Worm (Caenorhabditis elegans): ENCODE measurements around the gene gpa-8.

The gpa-8 gene

DNA sequence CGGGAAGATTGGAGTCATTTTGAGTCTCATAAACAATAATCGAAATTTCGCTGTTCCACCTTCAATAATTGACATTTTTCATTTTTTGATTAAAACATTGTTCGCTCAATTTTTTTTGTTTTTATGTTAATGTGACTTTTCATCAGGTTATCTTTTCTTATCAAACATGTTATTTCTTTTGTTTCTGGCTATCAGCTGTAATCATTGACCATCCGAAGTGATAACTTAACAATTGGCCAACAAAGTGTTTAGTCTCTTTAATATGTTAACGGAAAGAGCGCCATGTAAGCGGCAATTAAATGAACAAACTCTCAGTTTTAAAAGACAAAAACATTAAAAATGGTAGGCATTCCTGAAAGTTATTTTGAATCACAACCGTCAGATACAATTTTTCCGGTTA lies 6.2 kb downstream of the gpa-8 start:
- no peak for TF ChIP-seq nhr-2 (tag; optimal IDR thresholded peaks at IDR 0.05)
- no peak for TF ChIP-seq flh-1 (GFP tag; optimal IDR thresholded peaks at IDR 0.05)
- TF ChIP-seq lsy-2 (tag; optimal IDR thresholded peaks at IDR 0.05) = no peak
- TF ChIP-seq bed-3 (GFP tag; optimal IDR thresholded peaks at IDR 0.05) = no peak
- no peak for TF ChIP-seq ceh-39 (tag; optimal IDR thresholded peaks at IDR 0.05)
- TF ChIP-seq mls-2 (tag; optimal IDR thresholded peaks at IDR 0.05) = no peak
- TF ChIP-seq ces-1 (GFP tag; optimal IDR thresholded peaks at IDR 0.05) = no peak
- TF ChIP-seq elt-3 (tag; optimal IDR thresholded peaks at IDR 0.05) = no peak
- TF ChIP-seq lin-13 (tag; optimal IDR thresholded peaks at IDR 0.05) = no peak
- TF ChIP-seq sptf-1 (tag; optimal IDR thresholded peaks at IDR 0.05) = no peak
- TF ChIP-seq unc-120 (tag; optimal IDR thresholded peaks at IDR 0.05; ENCODE audit: poor library complexity, severe bottlenecking) = no peak
- no peak for TF ChIP-seq nhr-28 (tag; optimal IDR thresholded peaks at IDR 0.05)
- no peak for TF ChIP-seq tbx-8 (GFP tag; optimal IDR thresholded peaks at IDR 0.05)
- no peak for TF ChIP-seq nhr-76 (tag; optimal IDR thresholded peaks at IDR 0.05)

DNA sequence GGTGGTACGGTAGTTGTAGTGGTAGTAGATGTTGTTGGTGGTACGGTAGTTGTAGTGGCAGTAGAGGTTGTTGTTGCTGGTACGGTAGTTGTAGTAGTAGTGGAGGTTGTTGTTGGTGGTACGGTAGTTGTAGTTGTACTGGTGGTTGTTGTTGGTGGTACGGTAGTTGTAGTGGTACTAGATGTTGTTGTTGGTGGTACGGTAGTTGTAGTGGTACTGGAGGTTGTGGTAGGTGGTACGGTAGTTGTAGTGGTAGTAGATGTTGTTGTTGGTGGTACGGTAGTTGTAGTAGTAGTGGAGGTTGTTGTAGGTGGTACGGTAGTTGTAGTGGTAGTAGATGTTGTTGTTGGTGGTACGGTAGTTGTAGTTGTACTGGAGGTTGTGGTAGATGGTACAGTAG lies 7.2 kb downstream of the gpa-8 start:
- TF ChIP-seq sptf-1 (tag; optimal IDR thresholded peaks at IDR 0.05) (no peak), mep-1 (tag; optimal IDR thresholded peaks at IDR 0.05) (no peak), flh-1 (GFP tag; optimal IDR thresholded peaks at IDR 0.05) (peak; percentile 19)

DNA sequence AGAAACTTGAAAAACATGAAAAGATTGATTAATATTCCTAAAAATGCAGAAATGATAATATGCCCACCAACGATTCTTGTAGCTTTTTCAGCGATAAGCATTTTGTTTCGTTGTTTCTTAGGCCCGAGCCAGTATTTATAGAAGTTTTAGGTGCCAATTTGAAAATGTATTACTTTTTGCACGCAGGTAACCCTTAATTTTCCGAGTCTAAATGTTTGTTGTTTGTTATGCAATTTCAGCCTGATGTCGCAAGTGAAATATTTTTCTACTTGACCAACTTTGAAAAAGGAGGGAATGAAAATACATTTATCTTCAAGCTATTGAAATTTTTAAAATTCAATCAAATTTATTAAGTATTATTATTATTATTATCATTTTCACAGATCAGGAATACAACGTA lies 8.2 kb downstream of the gpa-8 start, which contains the start of gene srx-113:
Gene srx-113, minus strand, starts transcription at position 101 of the 400 bp plus-strand sequence.
- TF ChIP-seq pha-4 (tag; optimal IDR thresholded peaks at IDR 0.05) (no peak), lin-13 (tag; optimal IDR thresholded peaks at IDR 0.05) (no peak), cnd-1 (tag; optimal IDR thresholded peaks at IDR 0.05) (no peak), unc-39 (tag; optimal IDR thresholded peaks at IDR 0.05) (no peak), lin-32 (GFP tag; optimal IDR thresholded peaks at IDR 0.05) (no peak), zip-8 (tag; optimal IDR thresholded peaks at IDR 0.05) (no peak), ceh-83 (GFP tag; optimal IDR thresholded peaks at IDR 0.05) (no peak), sem-2 (GFP tag; optimal IDR thresholded peaks at IDR 0.05) (no peak), tbx-8 (GFP tag; optimal IDR thresholded peaks at IDR 0.05) (no peak), nhr-12 (tag; optimal IDR thresholded peaks at IDR 0.05) (no peak), lsy-2 (tag; optimal IDR thresholded peaks at IDR 0.05) (no peak), elt-3 (tag; optimal IDR thresholded peaks at IDR 0.05) (no peak), ceh-43 (GFP tag; optimal IDR thresholded peaks at IDR 0.05) (no peak), unc-62 (GFP tag; optimal IDR thresholded peaks at IDR 0.05) (no peak), nhr-2 (tag; optimal IDR thresholded peaks at IDR 0.05) (no peak)

- TF ChIP-seq unc-62 (GFP tag; optimal IDR thresholded peaks at IDR 0.05) (no peak), elt-1 (tag; optimal IDR thresholded peaks at IDR 0.05; ENCODE audit: borderline replicate concordance, insufficient read depth) (no peak), ces-1 (GFP tag; optimal IDR thresholded peaks at IDR 0.05) (no peak), nhr-237 (tag; optimal IDR thresholded peaks at IDR 0.05) (no peak), hlh-1 (tag; optimal IDR thresholded peaks at IDR 0.05) (no peak), mab-5 (tag; optimal IDR thresholded peaks at IDR 0.05) (no peak), blmp-1 (tag; optimal IDR thresholded peaks at IDR 0.05) (no peak), nhr-76 (tag; optimal IDR thresholded peaks at IDR 0.05) (no peak), nhr-2 (tag; optimal IDR thresholded peaks at IDR 0.05) (no peak), ztf-11 (tag; optimal IDR thresholded peaks at IDR 0.05) (no peak)
Measured at ce11 chrV:12629743-12630142, 10.5 kb downstream of the gpa-8 start, which contains the start of gene F56H9.6. Gene F56H9.6, minus strand, starts transcription at chrV:12629843.

DNA sequence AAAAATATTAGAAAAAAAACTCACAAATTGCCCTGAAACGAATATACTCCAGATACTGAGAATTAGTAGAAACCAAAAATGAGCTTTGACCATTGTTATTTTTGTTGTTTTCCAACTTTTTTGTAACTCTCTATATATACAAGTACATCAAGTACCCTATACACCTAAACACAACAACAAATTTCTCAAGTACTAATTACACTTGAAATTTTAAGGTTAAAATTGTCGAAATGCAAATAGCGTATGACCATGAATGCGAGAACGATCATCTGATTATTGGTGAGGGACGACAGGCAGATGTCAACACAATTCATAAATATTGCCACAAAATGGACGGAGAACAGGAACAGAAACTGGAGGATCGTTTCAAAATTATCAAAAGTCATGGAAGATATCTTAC lies 15.9 kb downstream of the gpa-8 start, which contains the start of gene F56H9.9:
Gene F56H9.9, minus strand, starts transcription at position 101 of the 400 bp plus-strand sequence.
- no peak for TF ChIP-seq pha-4 (tag; optimal IDR thresholded peaks at IDR 0.05)
- no peak for TF ChIP-seq zip-8 (tag; optimal IDR thresholded peaks at IDR 0.05)
- no peak for TF ChIP-seq snpc-4 (tag; optimal IDR thresholded peaks at IDR 0.05)
- no peak for TF ChIP-seq lsy-2 (tag; optimal IDR thresholded peaks at IDR 0.05)
- no peak for TF ChIP-seq mep-1 (tag; optimal IDR thresholded peaks at IDR 0.05)
- no peak for TF ChIP-seq nhr-28 (tag; optimal IDR thresholded peaks at IDR 0.05)
- no peak for TF ChIP-seq flh-1 (GFP tag; optimal IDR thresholded peaks at IDR 0.05)
- no peak for TF ChIP-seq nhr-237 (tag; optimal IDR thresholded peaks at IDR 0.05)
- TF ChIP-seq ceh-83 (GFP tag; optimal IDR thresholded peaks at IDR 0.05) = no peak
- TF ChIP-seq mab-5 (tag; optimal IDR thresholded peaks at IDR 0.05) = no peak
